Worm (Caenorhabditis elegans): ENCODE data around the gene coh-1.

The coh-1 gene

DNA sequence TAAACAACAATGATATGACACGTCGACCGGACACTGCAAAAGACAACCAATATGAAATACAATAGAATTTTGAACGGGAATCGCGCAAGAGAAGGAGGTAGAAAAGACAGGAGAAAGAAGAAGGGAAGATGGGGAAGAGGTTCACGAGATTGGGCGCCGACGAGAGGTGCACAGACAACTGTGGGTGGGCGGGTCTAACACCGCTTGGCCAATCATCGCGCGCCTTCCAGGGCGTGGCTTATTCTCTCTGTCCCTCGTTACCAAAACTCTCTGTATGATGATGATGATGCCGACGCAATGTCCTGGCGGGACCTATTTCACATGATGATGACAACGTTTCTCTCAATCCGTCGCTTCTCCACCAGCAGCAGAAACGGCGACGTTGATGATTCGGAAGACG, 14.3 kb downstream of the coh-1 start:
- TF ChIP-seq ztf-23 (GFP tag; IDR thresholded peaks at IDR 0.05) (no peak), ztf-29 (GFP tag; IDR thresholded peaks at IDR 0.05) (no peak), flt-1 (GFP tag; IDR thresholded peaks at IDR 0.05) (no peak), tab-1 (GFP tag; IDR thresholded peaks at IDR 0.05) (0 out of 2 replicates have a peak, but pooled peaks have one; percentile 40), med-1 (GFP tag; optimal IDR thresholded peaks at IDR 0.05; ENCODE audit: insufficient read depth) (no peak), T22C8.4 (GFP tag; IDR thresholded peaks at IDR 0.05) (no peak), klf-2 (GFP tag; conservative IDR thresholded peaks at IDR 0.05) (no peak)

DNA sequence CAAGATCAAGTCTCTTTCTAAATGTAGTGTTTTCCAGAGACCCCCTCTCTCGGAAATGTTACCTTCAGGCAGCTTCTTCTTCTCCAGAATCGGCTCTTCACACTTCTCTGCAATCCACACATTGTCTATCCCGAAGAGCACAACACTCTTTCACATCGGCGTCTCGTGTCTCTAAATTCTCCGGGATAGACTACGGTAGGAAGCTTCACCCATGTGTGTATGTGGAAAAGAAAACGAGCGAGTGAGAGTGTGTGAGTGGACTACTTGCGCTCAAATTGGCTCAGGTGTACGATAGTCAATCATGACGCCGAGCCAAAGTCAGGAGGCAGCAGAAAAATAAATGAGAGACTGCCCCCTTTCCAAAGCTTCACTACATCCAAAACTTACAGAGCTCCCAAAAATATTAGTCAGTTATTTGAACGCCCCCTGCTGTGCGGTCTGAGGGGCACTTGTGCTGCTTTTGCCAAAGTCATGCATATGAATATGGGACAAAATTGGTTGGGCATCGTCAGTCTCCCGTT, 17.6 kb downstream of the coh-1 start:
- TF ChIP-seq ztf-29 (GFP tag; IDR thresholded peaks at IDR 0.05) (no peak), cog-1 (tag; optimal IDR thresholded peaks at IDR 0.05) (no peak), ztf-23 (GFP tag; IDR thresholded peaks at IDR 0.05) (no peak), tab-1 (GFP tag; IDR thresholded peaks at IDR 0.05) (no peak)

DNA sequence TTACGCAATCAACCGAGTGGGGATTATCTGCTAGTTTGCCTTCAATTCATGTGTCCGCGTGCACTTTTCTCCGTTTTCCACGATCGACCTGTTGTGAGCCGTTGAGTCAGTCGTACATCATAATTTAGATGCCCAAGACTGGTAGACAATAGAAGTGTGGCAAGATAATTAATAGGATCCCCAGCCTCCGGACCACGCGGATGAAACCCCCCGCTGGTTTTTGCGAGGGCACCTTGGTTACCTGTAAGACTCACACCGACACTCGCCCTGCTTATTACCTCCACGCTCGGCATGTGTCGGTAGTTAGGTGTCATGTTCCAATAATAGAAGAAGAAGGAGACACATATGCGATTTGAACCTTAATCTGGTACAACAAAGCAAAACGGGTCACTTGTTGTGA, 18.9 kb downstream of the coh-1 start:
- 0 out of 2 replicates have a peak, but pooled peaks have one; percentile 15 for TF ChIP-seq flt-1 (GFP tag; IDR thresholded peaks at IDR 0.05)
- no peak for TF ChIP-seq ztf-23 (GFP tag; IDR thresholded peaks at IDR 0.05)

DNA sequence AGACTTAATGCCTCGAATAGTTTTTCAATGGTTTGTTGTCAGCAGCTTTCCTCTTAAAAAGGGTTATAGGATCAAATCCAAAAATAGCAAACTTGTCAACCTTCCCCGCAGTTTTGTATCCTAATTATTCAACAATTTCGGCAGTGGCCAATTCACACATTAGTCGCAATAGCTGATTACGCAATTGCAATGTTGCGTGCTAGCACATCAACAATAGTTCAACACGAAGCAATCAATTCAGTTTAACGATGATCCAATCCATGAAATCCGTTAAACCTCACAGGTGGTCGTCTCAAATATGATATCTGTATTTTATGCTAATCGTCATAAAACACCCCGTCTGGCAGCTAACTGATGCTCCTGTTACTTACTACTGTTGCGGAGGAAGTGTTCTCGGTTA, 22.2 kb downstream of the coh-1 start:
- no peak for TF ChIP-seq klf-2 (GFP tag; conservative IDR thresholded peaks at IDR 0.05)
- 0 out of 2 replicates have a peak, but pooled peaks have one; percentile 53 for TF ChIP-seq tab-1 (GFP tag; IDR thresholded peaks at IDR 0.05)
- TF ChIP-seq ztf-23 (GFP tag; IDR thresholded peaks at IDR 0.05), result no peak
- TF ChIP-seq cog-1 (tag; optimal IDR thresholded peaks at IDR 0.05), result no peak
- TF ChIP-seq flt-1 (GFP tag; IDR thresholded peaks at IDR 0.05), result no peak
- no peak for TF ChIP-seq med-1 (GFP tag; optimal IDR thresholded peaks at IDR 0.05; ENCODE audit: insufficient read depth)
- no peak for TF ChIP-seq ztf-29 (GFP tag; IDR thresholded peaks at IDR 0.05)

DNA sequence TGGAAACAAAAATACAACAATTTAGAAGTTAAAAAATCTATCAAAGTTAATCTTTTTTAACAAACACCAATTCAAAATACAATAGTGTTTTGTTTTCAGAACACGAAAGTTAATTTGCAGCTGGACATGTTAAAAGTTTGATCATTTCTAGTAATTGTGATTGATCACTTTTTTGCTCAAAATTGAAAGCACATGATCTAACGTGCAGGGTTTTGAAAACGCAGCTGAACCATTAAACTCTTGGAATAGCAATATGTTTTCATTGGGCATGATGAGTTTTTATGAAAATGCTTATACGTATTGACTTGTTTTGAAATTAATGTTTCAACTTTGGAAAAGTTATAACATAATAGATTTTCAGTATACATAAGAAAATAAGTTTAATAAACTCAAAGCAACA, 27.5 kb downstream of the coh-1 start:
- TF ChIP-seq cog-1 (tag; optimal IDR thresholded peaks at IDR 0.05), result no peak
- no peak for TF ChIP-seq klf-2 (GFP tag; conservative IDR thresholded peaks at IDR 0.05)
- TF ChIP-seq tab-1 (GFP tag; IDR thresholded peaks at IDR 0.05), result no peak
- TF ChIP-seq med-1 (GFP tag; optimal IDR thresholded peaks at IDR 0.05; ENCODE audit: insufficient read depth), result no peak
- TF ChIP-seq T22C8.4 (GFP tag; IDR thresholded peaks at IDR 0.05), result no peak
- TF ChIP-seq ref-1 (GFP tag; conservative IDR thresholded peaks at IDR 0.05), result no peak
- no peak for TF ChIP-seq ztf-23 (GFP tag; IDR thresholded peaks at IDR 0.05)
- TF ChIP-seq flt-1 (GFP tag; IDR thresholded peaks at IDR 0.05), result no peak
- no peak for TF ChIP-seq ztf-29 (GFP tag; IDR thresholded peaks at IDR 0.05)

DNA sequence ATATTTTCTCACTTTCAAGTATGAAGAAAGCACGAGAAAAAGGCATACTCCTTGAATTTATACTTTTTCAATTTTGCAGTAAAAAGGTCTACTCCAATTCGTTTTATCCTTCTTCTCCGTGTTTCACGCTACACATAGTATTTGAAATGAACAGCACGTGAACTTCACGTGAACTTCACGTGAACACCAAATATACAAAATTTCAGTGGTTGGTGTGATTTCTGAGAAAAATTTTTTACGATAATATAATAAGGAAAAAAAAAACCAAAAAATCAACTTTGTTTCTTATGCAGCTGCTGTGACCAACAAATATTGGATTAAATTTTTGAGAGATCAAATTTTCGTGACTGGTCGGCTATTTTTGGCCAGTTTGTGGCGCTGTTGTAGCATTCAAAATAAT, 28.3 kb downstream of the coh-1 start:
- TF ChIP-seq cog-1 (tag; optimal IDR thresholded peaks at IDR 0.05) (no peak), tab-1 (GFP tag; IDR thresholded peaks at IDR 0.05) (no peak), klf-2 (GFP tag; conservative IDR thresholded peaks at IDR 0.05) (no peak), ztf-23 (GFP tag; IDR thresholded peaks at IDR 0.05) (no peak), ref-1 (GFP tag; conservative IDR thresholded peaks at IDR 0.05) (no peak)

- TF ChIP-seq ztf-23 (GFP tag; IDR thresholded peaks at IDR 0.05) (no peak), klf-2 (GFP tag; conservative IDR thresholded peaks at IDR 0.05) (no peak), flt-1 (GFP tag; IDR thresholded peaks at IDR 0.05) (no peak), ztf-29 (GFP tag; IDR thresholded peaks at IDR 0.05) (no peak), med-1 (GFP tag; optimal IDR thresholded peaks at IDR 0.05; ENCODE audit: insufficient read depth) (no peak), T22C8.4 (GFP tag; IDR thresholded peaks at IDR 0.05) (no peak), cog-1 (tag; optimal IDR thresholded peaks at IDR 0.05) (no peak), ref-1 (GFP tag; conservative IDR thresholded peaks at IDR 0.05) (no peak), tab-1 (GFP tag; IDR thresholded peaks at IDR 0.05) (no peak)
Observed at ce11 chrX:7445734-7446133, 29.1 kb downstream of the coh-1 start.

- TF ChIP-seq ztf-23 (GFP tag; IDR thresholded peaks at IDR 0.05) (no peak), ztf-29 (GFP tag; IDR thresholded peaks at IDR 0.05) (no peak), T22C8.4 (GFP tag; IDR thresholded peaks at IDR 0.05) (no peak), ref-1 (GFP tag; conservative IDR thresholded peaks at IDR 0.05) (no peak), flt-1 (GFP tag; IDR thresholded peaks at IDR 0.05) (no peak), klf-2 (GFP tag; conservative IDR thresholded peaks at IDR 0.05) (no peak), tab-1 (GFP tag; IDR thresholded peaks at IDR 0.05) (no peak), cog-1 (tag; optimal IDR thresholded peaks at IDR 0.05) (no peak), med-1 (GFP tag; optimal IDR thresholded peaks at IDR 0.05; ENCODE audit: insufficient read depth) (no peak)
Observed at ce11 chrX:7442477-7442876, 32.3 kb downstream of the coh-1 start, which contains the start of gene acl-12. Gene acl-12, minus strand, starts transcription at chrX:7442577.

- TF ChIP-seq flt-1 (GFP tag; IDR thresholded peaks at IDR 0.05), result no peak
- TF ChIP-seq T22C8.4 (GFP tag; IDR thresholded peaks at IDR 0.05), result no peak
- no peak for TF ChIP-seq klf-2 (GFP tag; conservative IDR thresholded peaks at IDR 0.05)
- TF ChIP-seq med-1 (GFP tag; optimal IDR thresholded peaks at IDR 0.05; ENCODE audit: insufficient read depth), result no peak
- TF ChIP-seq ztf-29 (GFP tag; IDR thresholded peaks at IDR 0.05), result no peak
- TF ChIP-seq ztf-23 (GFP tag; IDR thresholded peaks at IDR 0.05), result no peak
- TF ChIP-seq ref-1 (GFP tag; conservative IDR thresholded peaks at IDR 0.05), result no peak
- TF ChIP-seq cog-1 (tag; optimal IDR thresholded peaks at IDR 0.05), result no peak
- TF ChIP-seq tab-1 (GFP tag; IDR thresholded peaks at IDR 0.05), result no peak
Observed at ce11 chrX:7440102-7440501, 34.7 kb downstream of the coh-1 start.

- TF ChIP-seq ztf-29 (GFP tag; IDR thresholded peaks at IDR 0.05) (no peak), klf-2 (GFP tag; conservative IDR thresholded peaks at IDR 0.05) (no peak), T22C8.4 (GFP tag; IDR thresholded peaks at IDR 0.05) (no peak), med-1 (GFP tag; optimal IDR thresholded peaks at IDR 0.05; ENCODE audit: insufficient read depth) (no peak), ztf-23 (GFP tag; IDR thresholded peaks at IDR 0.05) (no peak), flt-1 (GFP tag; IDR thresholded peaks at IDR 0.05) (no peak), tab-1 (GFP tag; IDR thresholded peaks at IDR 0.05) (no peak), ref-1 (GFP tag; conservative IDR thresholded peaks at IDR 0.05) (no peak), cog-1 (tag; optimal IDR thresholded peaks at IDR 0.05) (no peak)
Observed at ce11 chrX:7437949-7438348, 36.9 kb downstream of the coh-1 start, which contains the start of gene C01C10.2. Gene C01C10.2, minus strand, starts transcription at chrX:7438118.
